Worm (Caenorhabditis elegans): ENCODE results near the gene T05C1.1.

ce11 chrII:4433146-4433545 is 45.3 kb upstream of the T05C1.1 start, which contains the start of gene nhr-109:
- TF ChIP-seq pha-4 (GFP tag; IDR thresholded peaks at IDR 0.05) (no peak), pha-4 (tag; optimal IDR thresholded peaks at IDR 0.05) (no peak), jun-1 (tag; optimal IDR thresholded peaks at IDR 0.05) (no peak)

Measured in whole organism, L4 larva.